Worm (Caenorhabditis elegans): ENCODE measurements around the gene srz-14.

srz-14 gene

ce11 chrV:16174109-16174508 is 9.3 kb upstream of the srz-14 start:
- peak; percentile 23 for TF ChIP-seq elt-2 (tag; optimal IDR thresholded peaks at IDR 0.05)
- no peak for TF ChIP-seq mml-1 (tag; optimal IDR thresholded peaks at IDR 0.05)

ce11 chrV:16175227-16175626 is 8.2 kb upstream of the srz-14 start:
- TF ChIP-seq elt-2 (tag; optimal IDR thresholded peaks at IDR 0.05), result peak; percentile 60
- TF ChIP-seq unc-62 (GFP tag; optimal IDR thresholded peaks at IDR 0.05), result no peak
- peak; percentile 35 for TF ChIP-seq pqm-1 (tag; optimal IDR thresholded peaks at IDR 0.05)

ce11 chrV:16175757-16176156 is 7.7 kb upstream of the srz-14 start, which contains the start of gene cyp-33D1:
TSS of gene cyp-33D1 (minus strand) at chrV:16175857.
- TF ChIP-seq lsy-12 (tag; optimal IDR thresholded peaks at IDR 0.05) (no peak), ztf-4 (tag; optimal IDR thresholded peaks at IDR 0.05) (no peak), elt-1 (tag; optimal IDR thresholded peaks at IDR 0.05) (no peak), egl-27 (tag; optimal IDR thresholded peaks at IDR 0.05) (no peak), nhr-23 (tag; optimal IDR thresholded peaks at IDR 0.05) (no peak), unc-62 (GFP tag; optimal IDR thresholded peaks at IDR 0.05) (no peak), jun-1 (tag; optimal IDR thresholded peaks at IDR 0.05) (no peak), nhr-11 (tag; optimal IDR thresholded peaks at IDR 0.05) (no peak), zag-1 (tag; optimal IDR thresholded peaks at IDR 0.05) (no peak), ceh-28 (tag; optimal IDR thresholded peaks at IDR 0.05) (no peak), nhr-43 (tag; optimal IDR thresholded peaks at IDR 0.05; ENCODE audit: poor library complexity, severe bottlenecking) (no peak), ceh-9 (tag; optimal IDR thresholded peaks at IDR 0.05) (no peak), ceh-16 (tag; optimal IDR thresholded peaks at IDR 0.05) (no peak), snpc-4 (tag; optimal IDR thresholded peaks at IDR 0.05) (no peak), eor-1 (tag; optimal IDR thresholded peaks at IDR 0.05) (no peak), fkh-2 (tag; optimal IDR thresholded peaks at IDR 0.05) (no peak), R02D3.7 (tag; optimal IDR thresholded peaks at IDR 0.05) (no peak), nhr-237 (tag; optimal IDR thresholded peaks at IDR 0.05) (no peak), unc-39 (tag; optimal IDR thresholded peaks at IDR 0.05) (no peak)

DNA sequence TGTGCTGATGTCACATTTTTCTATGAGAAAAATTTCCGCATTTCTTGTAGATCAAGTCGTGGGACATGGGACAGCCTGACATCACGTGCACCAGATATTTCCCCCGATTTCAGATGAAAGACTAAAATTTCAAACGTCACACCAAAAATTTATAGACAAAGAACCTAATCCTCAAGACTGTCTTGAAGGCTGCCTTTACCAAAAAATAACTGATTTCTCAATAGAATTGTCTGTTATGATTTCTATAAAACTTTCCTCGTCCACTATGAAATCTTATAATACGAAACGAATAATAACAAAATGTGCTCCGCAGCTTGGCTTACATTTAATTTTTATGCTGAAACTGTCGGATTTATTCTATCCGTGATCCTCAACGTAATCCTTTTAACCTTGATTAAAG is 3.1 kb upstream of the srz-14 start, which contains the start of gene str-106:
str-106 (plus strand) TSS at position 301 of the 400 bp plus-strand sequence.
- TF ChIP-seq elt-2 (tag; optimal IDR thresholded peaks at IDR 0.05), result no peak
- no peak for TF ChIP-seq elt-3 (tag; optimal IDR thresholded peaks at IDR 0.05)
- TF ChIP-seq ceh-28 (tag; optimal IDR thresholded peaks at IDR 0.05), result no peak
- TF ChIP-seq fkh-10 (GFP tag; optimal IDR thresholded peaks at IDR 0.05), result no peak

- TF ChIP-seq mml-1 (tag; optimal IDR thresholded peaks at IDR 0.05) (no peak), hmg-11 (tag; optimal IDR thresholded peaks at IDR 0.05) (no peak), ztf-11 (tag; optimal IDR thresholded peaks at IDR 0.05) (no peak), ceh-9 (tag; optimal IDR thresholded peaks at IDR 0.05) (no peak), nhr-23 (tag; optimal IDR thresholded peaks at IDR 0.05) (no peak), ZK546.5 (tag; optimal IDR thresholded peaks at IDR 0.05) (no peak), ztf-4 (tag; optimal IDR thresholded peaks at IDR 0.05) (no peak), snpc-4 (tag; optimal IDR thresholded peaks at IDR 0.05) (no peak), nhr-67 (tag; optimal IDR thresholded peaks at IDR 0.05) (no peak), eor-1 (tag; optimal IDR thresholded peaks at IDR 0.05) (no peak)
Measured at ce11 chrV:16182110-16182509, 1.3 kb upstream of the srz-14 start, which contains the start of gene srz-13. TSS of gene srz-13 (plus strand) at chrV:16182410.

- TF ChIP-seq fkh-2 (tag; optimal IDR thresholded peaks at IDR 0.05) (no peak), nfya-1 (tag; optimal IDR thresholded peaks at IDR 0.05; ENCODE audit: insufficient read depth) (no peak)
Measured at ce11 chrV:16182918-16183317, 539 bp upstream of the srz-14 start, which contains the start of gene srh-277. TSS of gene srh-277 (plus strand) at chrV:16183218.

DNA sequence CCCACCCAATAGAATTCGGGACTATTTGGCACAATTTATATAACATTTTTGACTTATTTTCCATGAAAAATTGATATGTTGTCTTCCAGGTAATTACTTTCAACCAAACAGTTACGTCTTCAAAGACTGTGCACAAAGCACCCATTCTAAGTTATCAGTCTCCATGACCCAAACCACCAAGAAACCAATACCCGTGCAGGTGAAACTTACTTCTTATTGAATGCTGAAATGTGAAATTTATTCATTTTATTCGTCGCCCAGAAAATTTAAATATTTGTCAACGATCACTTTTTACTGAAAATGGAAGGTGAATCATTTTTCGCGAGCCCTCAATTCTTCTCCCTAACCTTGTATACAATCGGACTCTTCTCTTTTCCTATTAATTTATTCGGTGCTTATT is 7.0 kb downstream of the srz-14 start, which contains the start of gene srh-281:
srh-281 (plus strand) TSS at position 301 of the 400 bp plus-strand sequence.
- TF ChIP-seq nhr-23 (tag; optimal IDR thresholded peaks at IDR 0.05) (no peak), lin-39 (tag; optimal IDR thresholded peaks at IDR 0.05) (no peak), mml-1 (tag; optimal IDR thresholded peaks at IDR 0.05) (no peak)

All from whole organism, L3 larva.